In the genomic region with DNA sequence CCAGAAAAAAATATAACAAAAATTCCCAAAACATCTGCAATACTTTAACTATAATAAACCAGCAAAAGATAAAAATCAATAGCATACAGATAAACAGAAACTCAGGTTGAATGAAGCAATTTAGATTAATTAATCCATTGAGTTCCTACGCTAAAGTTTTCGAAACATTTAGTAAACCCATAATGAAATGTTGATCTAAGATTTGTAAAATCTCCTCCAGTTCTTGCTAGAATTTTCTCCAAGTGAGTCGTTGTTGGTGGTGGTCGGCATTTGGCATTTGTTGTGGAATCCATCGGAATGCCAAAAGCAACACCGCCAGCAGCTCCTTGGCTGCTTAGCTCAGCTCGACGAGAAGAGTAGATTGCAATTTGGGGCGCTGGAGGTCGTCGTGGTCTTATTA, we compare ENCODE assay signal across 3 fruit fly cellular contexts.
TF ChIP-seq lines count a peak whose summit lies in the region.

No protein-coding gene starts in this region.

- no peak for TF ChIP-seq CTCF in whole organism, embryonic (GFP tag; optimal IDR thresholded peaks at IDR 0.05; lab: Kevin White, UChicago)

TF ChIP-seq in whole organism, embryonic, 481 proteins besides CTCF, POLR2A, EP300 and RAD21:
- TF ChIP-seq Dip2 (GFP tag; IDR thresholded peaks at IDR 0.05; lab: Robert Waterston, UW) (no peak), sens (GFP tag; lab: Kevin White, UChicago) (peak; percentile 77)

TF ChIP-seq in whole organism, prepupa, 60 proteins besides CTCF, POLR2A, EP300 and RAD21:
- TF ChIP-seq CG1621 (tag; optimal IDR thresholded peaks at IDR 0.05; lab: Kevin White, UChicago) (no peak), svp (GFP tag; lab: Kevin White, UChicago) (peak; percentile 63)

TF ChIP-seq in whole organism, wandering third instar larva, 38 proteins besides CTCF, POLR2A, EP300 and RAD21:
- TF ChIP-seq Vsx2 (GFP tag; optimal IDR thresholded peaks at IDR 0.05; lab: Kevin White, UChicago; ENCODE audit: partially characterized antibody) (no peak), rgr (GFP tag; optimal IDR thresholded peaks at IDR 0.05; lab: Kevin White, UChicago) (no peak), sv (GFP tag; optimal IDR thresholded peaks at IDR 0.05; lab: Kevin White, UChicago) (no peak), HLH106 (tag; optimal IDR thresholded peaks at IDR 0.05; lab: Kevin White, UChicago) (peak; percentile 25), OdsH (GFP tag; optimal IDR thresholded peaks at IDR 0.05; lab: Kevin White, UChicago) (no peak), tai (GFP tag; optimal IDR thresholded peaks at IDR 0.05; lab: Kevin White, UChicago) (no peak)
TF ChIP-seq in whole organism, wandering third instar larva: peak in this region for 1.
